Worm (Caenorhabditis elegans) whole organism, young adult: Measurements from ENCODE around the gene ZK228.4.

Source experiments
- B0019.2 ChIP-seq: fragments of 200-800 bp; sonication (Bioruptor generic); conservative IDR thresholded peaks from 2 replicates; pipeline ENCODE4 v1.3.6; 2022; ENCODE audit warnings: missing genetic modification reagents, missing genetic modification characterization, missing compliant biosample characterization
- B0035.1 ChIP-seq: sonication (generic microtip); optimal IDR thresholded peaks from 2 replicates; lab custom pipeline; 2016; ENCODE audit warnings: missing genetic modification characterization, mild to moderate bottlenecking, missing compliant biosample characterization, missing genotype, missing genetic modification reagents
- Y67H2A.10 ChIP-seq: fragments of 200-800 bp; sonication (Bioruptor generic); conservative IDR thresholded peaks from 2 replicates; pipeline ENCODE4 v1.3.6; 2022; ENCODE audit warnings: missing genetic modification reagents, missing genetic modification characterization, missing compliant biosample characterization
- attf-5 ChIP-seq: fragments of 200-800 bp; sonication (Bioruptor generic); optimal IDR thresholded peaks from 2 replicates; lab custom pipeline; 2018; ENCODE audit warnings: mild to moderate bottlenecking, missing genetic modification characterization, missing compliant biosample characterization
- dox-1 ChIP-seq: fragments of 200-800 bp; sonication (Bioruptor generic); IDR thresholded peaks from 2 replicates; pipeline ENCODE4 v1.3.6; 2022; ENCODE audit warnings: missing genetic modification reagents, missing genetic modification characterization, missing compliant biosample characterization
- hmg-1.2 ChIP-seq: fragments of 200-800 bp; sonication (Bioruptor generic); IDR thresholded peaks from 2 replicates; pipeline ENCODE4 v1.3.6; 2022; ENCODE audit warnings: missing genetic modification reagents, missing genetic modification characterization, missing compliant biosample characterization
- lir-1 ChIP-seq: fragments of 200-800 bp; sonication (Bioruptor generic); conservative IDR thresholded peaks from 2 replicates; pipeline ENCODE4 v1.3.6; 2022; ENCODE audit warnings: missing genetic modification reagents, missing genetic modification characterization, missing compliant biosample characterization
- pha-4 ChIP-seq: fragments of 150-350 bp; sonication (generic microtip); optimal IDR thresholded peaks from 2 replicates; lab custom pipeline; 2014; ENCODE audit warnings: missing biosample characterization, missing genetic modification reagents, missing genetic modification characterization
- sdz-38 ChIP-seq: sonication (generic microtip); optimal IDR thresholded peaks from 2 replicates; lab custom pipeline; 2016; ENCODE audit warnings: missing genotype, missing genetic modification characterization, missing compliant biosample characterization
- tbp1 ChIP-seq: fragments of 200-800 bp; sonication (Bioruptor generic); optimal IDR thresholded peaks from 2 replicates; lab custom pipeline; 2018; ENCODE audit warnings: mild to moderate bottlenecking, missing genetic modification characterization, missing compliant biosample characterization
- ztf-28 ChIP-seq: fragments of 200-800 bp; sonication (Bioruptor generic); IDR thresholded peaks from 2 replicates; pipeline ENCODE4 v1.3.6; 2022; ENCODE audit warnings: missing genetic modification reagents, missing genetic modification characterization, missing compliant biosample characterization

DNA sequence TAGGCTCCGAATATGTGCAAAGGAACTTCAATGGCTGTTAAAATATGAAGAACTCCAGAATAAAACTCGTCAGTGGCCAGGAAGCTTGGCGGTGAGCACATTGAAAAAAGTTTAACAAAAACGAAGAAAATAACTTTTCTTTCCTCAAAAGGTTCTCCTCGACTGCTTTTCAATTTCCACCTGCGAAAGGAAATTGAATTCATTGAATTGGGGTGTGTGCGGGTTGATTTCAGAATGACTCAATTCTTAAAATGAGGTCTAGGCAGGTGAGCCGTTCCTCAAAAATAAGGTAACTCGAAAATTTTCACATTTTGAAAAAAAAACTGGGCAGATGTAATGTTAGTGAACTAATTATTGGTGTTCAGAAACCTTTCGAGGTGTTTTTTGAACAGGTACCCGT, 10.8 kb downstream of the ZK228.4 start, which contains the start of gene srh-182:
- no peak for TF ChIP-seq lir-1 (GFP tag; lab: Robert Waterston, UW)
- no peak for TF ChIP-seq hmg-1.2 (GFP tag; lab: Robert Waterston, UW)
- no peak for TF ChIP-seq dox-1 (GFP tag; lab: Robert Waterston, UW)
- no peak for TF ChIP-seq B0035.1 (tag; lab: Kevin White, UChicago)
- TF ChIP-seq sdz-38 (tag; lab: Kevin White, UChicago): no peak
- no peak for TF ChIP-seq ztf-28
- no peak for TF ChIP-seq Y67H2A.10 (GFP tag; lab: Robert Waterston, UW)
- TF ChIP-seq B0019.2 (GFP tag; lab: Robert Waterston, UW): no peak
- no peak for TF ChIP-seq attf-5
- TF ChIP-seq pha-4 (tag; lab: Kevin White, UChicago): no peak
- TF ChIP-seq tbp1 (GFP tag; lab: Kevin White, UChicago): no peak
